Worm (Caenorhabditis elegans) whole organism, young adult: Measurements from ENCODE around the gene ZK1321.1.

ENCODE experiments used
- B0261.1 ChIP-seq: sonication (generic microtip); optimal IDR thresholded peaks from 2 replicates; lab custom pipeline; 2016; ENCODE audit warnings: mild to moderate bottlenecking, missing genetic modification characterization, moderate library complexity, missing compliant biosample characterization
- D2030.7 ChIP-seq: fragments of 200-800 bp; sonication (Bioruptor generic); IDR thresholded peaks from 2 replicates; pipeline ENCODE4 v1.3.6; 2022; ENCODE audit warnings: missing genetic modification reagents, missing genetic modification characterization, missing compliant biosample characterization
- F23B12.7 ChIP-seq: sonication (generic microtip); optimal IDR thresholded peaks from 2 replicates; lab custom pipeline; 2017; ENCODE audit warnings: missing genetic modification characterization, mild to moderate bottlenecking, missing compliant biosample characterization, antibody characterized with exemption, moderate library complexity; ENCODE audit not compliant: insufficient read depth
- F37B4.10 ChIP-seq: fragments of 200-800 bp; sonication (Bioruptor generic); IDR thresholded peaks from 2 replicates; pipeline ENCODE4 v1.3.6; 2022; ENCODE audit warnings: missing genetic modification characterization, missing compliant biosample characterization
- F39B2.1 ChIP-seq: fragments of 200-800 bp; sonication (Bioruptor generic); IDR thresholded peaks from 2 replicates; pipeline ENCODE4 v1.3.6; 2022; ENCODE audit warnings: missing genetic modification reagents, missing genetic modification characterization, missing compliant biosample characterization
- F55B11.4 ChIP-seq: sonication (generic microtip); optimal IDR thresholded peaks from 2 replicates; lab custom pipeline; 2016; ENCODE audit warnings: missing compliant biosample characterization, missing genetic modification characterization, borderline replicate concordance; ENCODE audit not compliant: insufficient read depth
- F57A8.1 ChIP-seq: fragments of 200-800 bp; sonication (Bioruptor generic); optimal IDR thresholded peaks from 2 replicates; lab custom pipeline; 2018; ENCODE audit warnings: mild to moderate bottlenecking, missing genetic modification characterization, moderate library complexity, missing compliant biosample characterization
- ama-1 ChIP-seq, 3 experiments: fragments of 150-350 bp in 1 of 3; sonication (generic microtip) in 2 of 3; optimal IDR thresholded peaks; 2 replicates each; lab custom pipeline; 2014 to 2018; ENCODE audit warnings: missing biosample characterization in 2 of 3, missing genetic modification characterization in 2 of 3, missing genetic modification reagents in 2 of 3
- aptf-3 ChIP-seq: fragments of 200-800 bp; sonication (Bioruptor generic); IDR thresholded peaks from 2 replicates; pipeline ENCODE4 v1.3.6; 2022; ENCODE audit warnings: missing genetic modification characterization, missing compliant biosample characterization
- atf-7 ChIP-seq: sonication (generic microtip); optimal IDR thresholded peaks from 2 replicates; lab custom pipeline; 2017; ENCODE audit warnings: mild to moderate bottlenecking, missing genetic modification characterization, missing compliant biosample characterization
- attf-5 ChIP-seq: fragments of 200-800 bp; sonication (Bioruptor generic); optimal IDR thresholded peaks from 2 replicates; lab custom pipeline; 2018; ENCODE audit warnings: mild to moderate bottlenecking, missing genetic modification characterization, missing compliant biosample characterization
- ccch-3 ChIP-seq: fragments of 200-800 bp; sonication (Bioruptor generic); optimal IDR thresholded peaks from 2 replicates; lab custom pipeline; 2018; ENCODE audit warnings: mild to moderate bottlenecking, missing genetic modification characterization, missing compliant biosample characterization
- ceh-40 ChIP-seq: fragments of 200-800 bp; sonication (Bioruptor generic); IDR thresholded peaks from 2 replicates; pipeline ENCODE4 v1.3.6; 2022; ENCODE audit warnings: missing genetic modification characterization, missing compliant biosample characterization
- dpl-1 ChIP-seq: fragments of 150-350 bp; optimal IDR thresholded peaks from 2 replicates; lab custom pipeline; 2014; ENCODE audit warnings: missing biosample characterization, missing genetic modification reagents, missing genetic modification characterization
- efl-1 ChIP-seq: fragments of 150-350 bp; optimal IDR thresholded peaks from 2 replicates; lab custom pipeline; 2014; ENCODE audit warnings: missing biosample characterization, missing genetic modification reagents, missing genetic modification characterization
- egrh-3 ChIP-seq: fragments of 200-800 bp; sonication (Bioruptor generic); IDR thresholded peaks from 2 replicates; pipeline ENCODE4 v1.3.6; 2022; ENCODE audit warnings: missing genetic modification reagents, missing genetic modification characterization, missing compliant biosample characterization
- ekl-4 ChIP-seq: fragments of 200-800 bp; sonication (Bioruptor generic); IDR thresholded peaks from 2 replicates; pipeline ENCODE4 v1.3.6; 2022; ENCODE audit warnings: missing genetic modification reagents, missing genetic modification characterization, missing compliant biosample characterization
- him-1 ChIP-seq: sonication (generic microtip); optimal IDR thresholded peaks from 2 replicates; lab custom pipeline; 2016; ENCODE audit warnings: missing genotype, missing genetic modification reagents, missing genetic modification characterization, missing compliant biosample characterization
- hmg-1.2 ChIP-seq: fragments of 200-800 bp; sonication (Bioruptor generic); IDR thresholded peaks from 2 replicates; pipeline ENCODE4 v1.3.6; 2022; ENCODE audit warnings: missing genetic modification reagents, missing genetic modification characterization, missing compliant biosample characterization
- let-526 ChIP-seq: fragments of 200-800 bp; sonication (Bioruptor generic); IDR thresholded peaks from 2 replicates; pipeline ENCODE4 v1.3.6; 2022; ENCODE audit warnings: missing genetic modification reagents, missing genetic modification characterization, missing compliant biosample characterization
- lin-26 ChIP-seq: fragments of 200-800 bp; sonication (Bioruptor generic); IDR thresholded peaks from 2 replicates; pipeline ENCODE4 v1.3.6; 2022; ENCODE audit warnings: missing genetic modification reagents, missing genetic modification characterization, missing compliant biosample characterization
- lin-35 ChIP-seq, 3 experiments: fragments of 150-350 bp in 2 of 3; sonication (generic microtip) in 1 of 3; optimal IDR thresholded peaks; 2 replicates each; lab custom pipeline; 2014 to 2018; ENCODE audit warnings: missing biosample characterization in 3 of 3, missing genetic modification characterization in 3 of 3, missing genetic modification reagents in 3 of 3
- lin-54 ChIP-seq: fragments of 200-800 bp; sonication (Bioruptor generic); optimal IDR thresholded peaks from 2 replicates; lab custom pipeline; 2018; ENCODE audit warnings: mild to moderate bottlenecking, missing genetic modification characterization, missing compliant biosample characterization
- lsl-1 ChIP-seq: fragments of 200-800 bp; sonication (Bioruptor generic); optimal IDR thresholded peaks from 2 replicates; lab custom pipeline; 2018; ENCODE audit warnings: mild to moderate bottlenecking, missing genetic modification characterization, moderate library complexity, missing compliant biosample characterization
- lsy-27 ChIP-seq: sonication (generic microtip); optimal IDR thresholded peaks from 2 replicates; lab custom pipeline; 2017; ENCODE audit warnings: missing genetic modification characterization, mild to moderate bottlenecking, missing compliant biosample characterization, antibody characterized with exemption, missing genotype, borderline replicate concordance; ENCODE audit not compliant: insufficient read depth
- mcd-1 ChIP-seq: fragments of 200-800 bp; sonication (Bioruptor generic); IDR thresholded peaks from 2 replicates; pipeline ENCODE4 v1.3.6; 2022; ENCODE audit warnings: missing genetic modification reagents, missing genetic modification characterization, missing compliant biosample characterization
- mes-4 ChIP-seq: sonication (generic microtip); optimal IDR thresholded peaks from 2 replicates; lab custom pipeline; 2016; ENCODE audit warnings: missing genotype, missing genetic modification characterization, missing compliant biosample characterization
- mxl-1 ChIP-seq: sonication (generic microtip); optimal IDR thresholded peaks from 2 replicates; lab custom pipeline; 2016; ENCODE audit warnings: missing genetic modification characterization, missing compliant biosample characterization
- nfya-2 ChIP-seq: fragments of 200-800 bp; sonication (Bioruptor generic); IDR thresholded peaks from 2 replicates; pipeline ENCODE4 v1.3.6; 2022; ENCODE audit warnings: missing genetic modification reagents, missing genetic modification characterization, missing compliant biosample characterization
- rpc-1 ChIP-seq, 2 experiments: fragments of 150-350 bp in 1 of 2; sonication (generic microtip) in 1 of 2; optimal IDR thresholded peaks; 2 replicates each; lab custom pipeline; 2014 to 2018; ENCODE audit warnings: missing biosample characterization in 1 of 2, missing genetic modification characterization in 1 of 2, missing genetic modification reagents in 1 of 2, missing genotype in 1 of 2
- sdz-38 ChIP-seq: sonication (generic microtip); optimal IDR thresholded peaks from 2 replicates; lab custom pipeline; 2016; ENCODE audit warnings: missing genotype, missing genetic modification characterization, missing compliant biosample characterization
- snpc-1.3 ChIP-seq: sonication (generic microtip); optimal IDR thresholded peaks from 2 replicates; lab custom pipeline; 2017; ENCODE audit warnings: missing genetic modification characterization, mild to moderate bottlenecking, missing compliant biosample characterization, antibody characterized with exemption, moderate library complexity, missing genotype, missing genetic modification reagents; ENCODE audit not compliant: insufficient read depth
- snpc-3.4 ChIP-seq: sonication (generic microtip); optimal IDR thresholded peaks from 2 replicates; lab custom pipeline; 2017; ENCODE audit warnings: missing genetic modification characterization, mild to moderate bottlenecking, missing compliant biosample characterization, antibody characterized with exemption, moderate library complexity, missing genotype, missing genetic modification reagents
- tbp1 ChIP-seq: fragments of 200-800 bp; sonication (Bioruptor generic); optimal IDR thresholded peaks from 2 replicates; lab custom pipeline; 2018; ENCODE audit warnings: mild to moderate bottlenecking, missing genetic modification characterization, missing compliant biosample characterization
- tlf-1 ChIP-seq: fragments of 200-800 bp; sonication (Bioruptor generic); optimal IDR thresholded peaks from 2 replicates; lab custom pipeline; 2018; ENCODE audit warnings: mild to moderate bottlenecking, missing genetic modification characterization, missing compliant biosample characterization
- ztf-25 ChIP-seq: fragments of 200-800 bp; sonication (Bioruptor generic); IDR thresholded peaks from 2 replicates; pipeline ENCODE4 v1.3.6; 2022; ENCODE audit warnings: missing genetic modification reagents, missing genetic modification characterization, missing compliant biosample characterization
- ztf-28 ChIP-seq: fragments of 200-800 bp; sonication (Bioruptor generic); IDR thresholded peaks from 2 replicates; pipeline ENCODE4 v1.3.6; 2022; ENCODE audit warnings: missing genetic modification reagents, missing genetic modification characterization, missing compliant biosample characterization

Gene ZK1321.1

DNA sequence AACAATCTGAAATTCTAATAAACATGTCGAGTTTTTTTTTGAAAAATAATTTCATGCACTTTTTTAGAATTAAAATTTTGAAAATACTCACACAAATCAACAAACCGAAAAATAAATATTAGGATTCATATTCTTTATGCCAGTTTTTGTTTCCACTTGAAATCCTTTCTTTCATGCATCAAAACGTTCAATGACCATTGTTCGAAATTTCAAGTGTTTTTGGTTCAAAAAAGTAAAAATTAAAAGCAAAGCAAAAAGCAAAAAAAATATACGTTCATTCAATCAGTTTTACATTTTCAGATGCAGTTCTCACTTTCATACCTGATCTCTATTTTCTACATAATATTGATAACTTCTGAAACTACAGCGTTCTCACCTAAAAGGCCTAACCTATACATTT, at the start of gene ZK1321.1:
ZK1321.1 (plus strand) TSS at position 301 of the 400 bp plus-strand sequence.
- TF ChIP-seq mcd-1 (GFP tag; lab: Robert Waterston, UW) = no peak
- no peak for TF ChIP-seq F39B2.1
- no peak for TF ChIP-seq atf-7 (tag; lab: Kevin White, UChicago)
- no peak for TF ChIP-seq ztf-25 (GFP tag; lab: Robert Waterston, UW)
- no peak for TF ChIP-seq ceh-40 (GFP tag; lab: Robert Waterston, UW)
- TF ChIP-seq B0261.1 (tag; lab: Kevin White, UChicago) = no peak

DNA sequence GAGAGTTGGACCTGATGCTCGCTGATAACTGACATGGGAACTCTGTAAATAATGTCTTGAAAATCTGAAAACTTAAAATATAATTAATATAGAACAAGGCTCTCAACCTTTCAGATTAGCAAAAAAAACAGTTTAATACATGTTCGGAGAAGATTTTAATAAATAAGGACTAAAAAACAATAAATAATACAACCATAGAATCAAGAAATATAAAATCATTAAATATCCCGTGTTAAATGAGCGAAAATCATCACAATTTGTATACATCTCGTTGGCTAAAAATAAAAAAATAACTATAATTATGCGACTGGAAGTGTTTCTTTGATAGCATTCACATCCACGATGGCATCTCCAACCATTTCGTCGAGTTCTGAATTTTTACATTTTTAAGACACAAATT, 49.1 kb upstream of the ZK1321.1 start, which contains the start of gene Y53C12A.10:
Y53C12A.10 (minus strand) TSS at position 101 of the 400 bp plus-strand sequence.
- TF ChIP-seq tlf-1 (GFP tag; lab: Kevin White, UChicago) (no peak), F37B4.10 (GFP tag; lab: Robert Waterston, UW) (no peak), F55B11.4 (tag; lab: Kevin White, UChicago) (no peak), ccch-3 (GFP tag; lab: Kevin White, UChicago) (no peak), mes-4 (tag; lab: Kevin White, UChicago) (no peak), ama-1 (optimal IDR thresholded peaks at IDR 0.05; lab: Kevin White, UChicago) (no peak), ama-1 (GFP tag; optimal IDR thresholded peaks at IDR 0.05; lab: Kevin White, UChicago) (peak in 1 of 2 experiments; percentile 10), aptf-3 (GFP tag; lab: Robert Waterston, UW) (no peak)

DNA sequence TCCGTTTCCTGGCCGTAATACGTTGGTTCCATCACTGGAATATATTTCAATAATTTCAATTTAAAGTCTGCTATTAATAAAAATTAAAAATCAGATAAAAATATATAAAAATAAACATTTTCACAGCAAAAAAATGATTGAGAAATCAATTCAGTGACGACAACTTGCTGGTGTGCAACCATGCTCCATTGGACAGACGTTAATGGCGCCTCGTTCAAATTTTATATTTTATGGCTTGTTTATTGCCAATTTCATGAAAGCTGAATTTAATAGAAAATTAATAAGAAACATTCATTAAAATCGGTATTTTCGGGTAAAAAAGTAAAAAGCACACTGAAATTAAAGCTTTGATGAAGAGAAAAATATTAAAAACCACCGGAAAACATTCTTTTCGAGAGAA, 47.6 kb upstream of the ZK1321.1 start, which contains the start of gene Y53C12A.3:
Y53C12A.3 (minus strand) TSS at position 34 of the 400 bp plus-strand sequence.
- no peak for TF ChIP-seq tbp1 (GFP tag; lab: Kevin White, UChicago)
- peak; percentile 79 for TF ChIP-seq lin-54 (GFP tag; lab: Kevin White, UChicago)
- TF ChIP-seq F23B12.7 (tag; lab: Kevin White, UChicago) = peak; percentile 32
- peak; percentile 78 for TF ChIP-seq mcd-1 (GFP tag; lab: Robert Waterston, UW)
- TF ChIP-seq nfya-2 = no peak
- TF ChIP-seq dpl-1 (GFP tag; lab: Kevin White, UChicago) = peak; percentile 8
- TF ChIP-seq lin-35 (GFP tag; optimal IDR thresholded peaks at IDR 0.05; lab: Kevin White, UChicago) = peak in 1 of 3 experiments; percentile 72
- peak; percentile 43 for TF ChIP-seq efl-1 (GFP tag; lab: Kevin White, UChicago)
- no peak for TF ChIP-seq hmg-1.2 (GFP tag; lab: Robert Waterston, UW)

ce11 chrII:9708835-9709299, 45.0 kb upstream of the ZK1321.1 start, which contains the start of gene glt-5:
TSS of gene glt-5 (minus strand) at chrII:9708885.
- TF ChIP-seq ama-1 (optimal IDR thresholded peaks at IDR 0.05; lab: Kevin White, UChicago) (no peak), ama-1 (GFP tag; optimal IDR thresholded peaks at IDR 0.05; lab: Kevin White, UChicago) (no peak), tlf-1 (GFP tag; lab: Kevin White, UChicago) (no peak), tbp1 (GFP tag; lab: Kevin White, UChicago) (no peak), F57A8.1 (GFP tag; lab: Kevin White, UChicago) (no peak), lin-54 (GFP tag; lab: Kevin White, UChicago) (no peak), ztf-28 (GFP tag; lab: Robert Waterston, UW) (no peak), mes-4 (tag; lab: Kevin White, UChicago) (no peak)
- TF ChIP-seq, all 124 proteins: peak for 0

ce11 chrII:9713083-9713482, 40.7 kb upstream of the ZK1321.1 start:
- TF ChIP-seq rpc-1 (optimal IDR thresholded peaks at IDR 0.05; lab: Kevin White, UChicago) (peak; percentile 73), rpc-1 (tag; optimal IDR thresholded peaks at IDR 0.05; lab: Kevin White, UChicago) (peak; percentile 94), mxl-1 (tag; lab: Kevin White, UChicago) (no peak), egrh-3 (GFP tag; lab: Robert Waterston, UW) (no peak), lsy-27 (tag; lab: Kevin White, UChicago) (peak; percentile 44), sdz-38 (tag; lab: Kevin White, UChicago) (no peak), attf-5 (peak; percentile 33), hmg-1.2 (GFP tag; lab: Robert Waterston, UW) (peak; percentile 41; the same call in 1 of the 2 replicates), snpc-1.3 (tag; lab: Kevin White, UChicago) (peak; percentile 33), D2030.7 (GFP tag; lab: Robert Waterston, UW) (peak; percentile 59), him-1 (tag; lab: Kevin White, UChicago) (peak; percentile 32), B0261.1 (tag; lab: Kevin White, UChicago) (peak; percentile 70), ztf-25 (GFP tag; lab: Robert Waterston, UW) (peak; percentile 71; the same call in 1 of the 2 replicates), let-526 (no peak), snpc-3.4 (tag; lab: Kevin White, UChicago) (peak; percentile 55), lsl-1 (GFP tag; lab: Kevin White, UChicago) (peak; percentile 23), ekl-4 (0 out of 2 replicates have a peak, but pooled peaks have one; percentile 11), lin-54 (GFP tag; lab: Kevin White, UChicago) (peak; percentile 11), dpl-1 (GFP tag; lab: Kevin White, UChicago) (peak; percentile 13), lin-26 (GFP tag; lab: Robert Waterston, UW) (peak; percentile 74)
